Fruit fly (Drosophila melanogaster): ENCODE measurements around the gene msi.

The msi gene

dm6 chr3R:25495753-25496152, 20.2 kb upstream of the msi start:
- TF ChIP-seq CG17801 (GFP tag; optimal IDR thresholded peaks at IDR 0.05; ENCODE audit: partially characterized antibody) = no peak

- TF ChIP-seq CG17801 (GFP tag; optimal IDR thresholded peaks at IDR 0.05; ENCODE audit: partially characterized antibody) = no peak
Observed at dm6 chr3R:25504891-25505290, 11.0 kb upstream of the msi start, which contains the start of gene CG5107. Gene CG5107, plus strand, starts transcription at chr3R:25505191.

dm6 chr3R:25505975-25506374, 9.9 kb upstream of the msi start, which contains the start of gene CG5111:
Gene CG5111, plus strand, starts transcription at chr3R:25506275.
- TF ChIP-seq CG17801 (GFP tag; optimal IDR thresholded peaks at IDR 0.05; ENCODE audit: partially characterized antibody) = no peak

- no peak for TF ChIP-seq CG17801 (GFP tag; optimal IDR thresholded peaks at IDR 0.05; ENCODE audit: partially characterized antibody)
Observed at dm6 chr3R:25512750-25513149, 3.2 kb upstream of the msi start.

DNA sequence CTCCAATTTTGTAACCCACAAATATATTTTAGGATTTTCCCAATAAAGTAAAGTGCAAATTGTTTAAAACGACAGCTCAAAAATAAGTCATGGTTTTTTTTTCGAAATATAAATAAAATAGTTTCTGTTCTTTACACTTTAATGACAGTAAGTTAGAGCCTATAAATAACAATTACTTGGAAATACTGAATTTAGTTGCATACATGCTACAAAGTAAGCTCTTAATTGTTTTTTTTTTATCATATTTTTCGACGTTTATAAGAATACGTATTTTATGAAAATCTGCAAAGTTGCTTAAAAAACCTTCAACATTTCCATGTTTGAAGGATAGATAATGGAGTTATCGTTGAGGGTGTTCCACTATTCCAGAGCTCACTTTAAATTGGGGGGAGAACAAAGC, 1.6 kb downstream of the msi start:
- no peak for TF ChIP-seq CG17801 (GFP tag; optimal IDR thresholded peaks at IDR 0.05; ENCODE audit: partially characterized antibody)

DNA sequence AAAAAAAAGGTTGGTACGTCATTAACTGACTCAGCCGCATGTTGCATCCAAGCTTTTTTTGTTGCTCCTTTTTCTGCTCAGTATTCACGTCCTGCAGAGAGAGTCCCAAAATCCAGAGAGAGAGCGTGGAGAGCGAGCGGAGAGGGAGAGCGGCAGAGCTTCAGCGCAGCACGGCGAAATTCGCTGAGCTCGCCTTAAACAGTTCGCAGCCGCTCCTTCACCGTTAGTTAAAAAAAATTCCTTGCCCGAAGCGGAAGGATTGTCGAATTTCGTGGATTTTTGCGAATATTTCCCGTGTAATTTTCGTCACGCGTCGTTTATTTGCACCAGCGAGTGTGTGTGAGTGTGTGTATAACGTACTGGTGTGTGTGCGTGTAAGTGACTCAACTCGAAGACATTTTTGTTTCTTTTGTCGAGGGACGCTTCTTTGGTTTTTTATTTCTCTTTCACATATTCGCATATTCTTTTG, 2.2 kb downstream of the msi start:
- peak; percentile 79 for TF ChIP-seq CG17801 (GFP tag; optimal IDR thresholded peaks at IDR 0.05; ENCODE audit: partially characterized antibody)

DNA sequence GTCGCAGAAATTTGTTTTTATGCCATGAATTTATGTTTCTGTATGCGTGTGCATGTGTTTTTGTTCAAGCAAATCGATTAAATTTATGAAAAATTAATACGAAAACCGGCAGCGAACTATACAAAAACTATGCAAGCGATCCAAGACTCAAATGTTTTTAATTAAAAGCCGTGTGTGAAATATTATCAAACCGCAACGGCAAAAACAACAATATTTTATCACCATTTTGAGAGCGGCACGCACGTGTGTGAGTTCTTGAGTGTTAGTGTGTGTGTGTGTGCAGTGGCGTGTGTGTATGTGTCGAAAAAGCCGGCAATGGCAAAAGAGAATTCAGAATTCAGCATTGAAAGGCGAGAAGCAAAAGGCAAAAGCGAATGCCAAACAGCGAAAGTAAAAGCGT, 2.7 kb downstream of the msi start:
- no peak for TF ChIP-seq CG17801 (GFP tag; optimal IDR thresholded peaks at IDR 0.05; ENCODE audit: partially characterized antibody)

dm6 chr3R:25519465-25520071, 3.6 kb downstream of the msi start:
- no peak for TF ChIP-seq CG17801 (GFP tag; optimal IDR thresholded peaks at IDR 0.05; ENCODE audit: partially characterized antibody)

DNA sequence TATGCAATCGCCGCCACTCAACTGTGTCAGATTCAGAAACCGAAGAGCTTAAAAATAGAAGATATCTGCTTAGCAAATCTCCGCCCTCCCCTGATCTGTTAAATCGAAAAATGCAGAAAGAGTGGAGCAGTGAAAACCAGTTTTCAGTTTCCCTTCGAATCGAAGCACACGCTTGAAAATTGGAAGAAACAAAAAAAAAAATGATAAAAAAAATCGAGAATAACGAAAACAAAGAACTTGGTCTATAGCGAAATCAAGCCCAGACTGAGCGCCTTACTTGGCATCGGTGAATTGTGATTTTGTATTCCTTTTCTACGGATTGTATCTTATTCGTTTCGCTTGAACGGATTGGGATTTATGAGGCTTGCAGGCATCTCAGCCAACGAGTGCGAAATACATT, 13.4 kb downstream of the msi start:
- TF ChIP-seq CG17801 (GFP tag; optimal IDR thresholded peaks at IDR 0.05; ENCODE audit: partially characterized antibody) = no peak

- no peak for TF ChIP-seq CG17801 (GFP tag; optimal IDR thresholded peaks at IDR 0.05; ENCODE audit: partially characterized antibody)
Observed at dm6 chr3R:25531905-25532387, 16.0 kb downstream of the msi start.

- TF ChIP-seq CG17801 (GFP tag; optimal IDR thresholded peaks at IDR 0.05; ENCODE audit: partially characterized antibody) = no peak
Observed at dm6 chr3R:25532406-25533225, 16.7 kb downstream of the msi start.

DNA sequence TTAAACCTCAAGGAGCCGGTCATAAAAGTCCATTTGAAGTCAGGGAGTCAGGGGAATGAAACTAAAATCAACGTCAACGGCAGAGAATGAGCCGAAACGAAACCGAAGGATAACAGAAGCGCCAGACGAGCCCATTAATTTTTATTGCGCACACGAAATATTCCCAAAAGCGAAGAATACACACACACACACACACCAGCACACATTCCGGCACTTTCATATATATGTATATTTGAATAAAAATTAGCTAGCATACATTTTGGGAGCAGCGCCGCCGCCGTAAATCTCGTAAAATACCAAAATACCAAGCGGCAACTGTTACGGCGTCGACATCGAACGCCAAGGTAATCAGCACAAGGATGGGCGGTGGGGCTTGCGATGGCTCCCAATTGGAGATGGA, 23.2 kb downstream of the msi start:
- TF ChIP-seq CG17801 (GFP tag; optimal IDR thresholded peaks at IDR 0.05; ENCODE audit: partially characterized antibody) = no peak

DNA sequence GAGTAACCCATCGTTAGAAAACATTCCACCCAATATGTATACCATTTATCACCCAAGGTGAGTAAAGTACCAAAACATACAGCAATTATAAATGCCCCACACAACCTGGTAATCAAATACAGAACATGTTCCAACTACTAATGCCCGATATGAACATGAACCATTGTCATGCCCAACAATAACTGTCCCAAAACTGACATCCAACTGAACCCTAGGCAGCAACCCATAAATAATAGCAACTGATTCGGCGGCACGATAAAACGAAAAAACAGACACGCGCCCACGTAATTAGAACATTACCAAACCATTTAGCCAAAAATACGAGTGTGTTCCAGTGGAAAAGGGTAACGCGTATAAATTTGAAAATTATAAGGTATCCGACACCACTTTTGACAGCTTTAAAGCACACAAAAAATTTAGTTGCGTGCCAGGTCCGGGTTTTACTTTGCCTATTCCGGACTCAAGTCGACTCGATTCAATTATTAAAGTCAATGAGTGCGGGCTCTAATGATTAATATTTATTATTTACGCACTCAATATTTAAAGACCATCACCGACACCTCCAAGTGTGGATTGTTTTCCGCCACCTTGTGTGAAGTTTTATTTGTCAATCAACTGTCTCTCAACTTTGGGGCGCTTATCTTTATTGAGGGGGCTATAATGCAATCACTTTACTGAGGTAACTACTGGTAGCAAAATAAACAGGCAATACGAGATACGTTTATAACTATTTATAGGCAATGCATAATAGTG, 27.8 kb downstream of the msi start:
- TF ChIP-seq CG17801 (GFP tag; optimal IDR thresholded peaks at IDR 0.05; ENCODE audit: partially characterized antibody) = no peak

- TF ChIP-seq CG17801 (GFP tag; optimal IDR thresholded peaks at IDR 0.05; ENCODE audit: partially characterized antibody) = no peak
Observed at dm6 chr3R:25549740-25550139, 33.8 kb downstream of the msi start.

DNA sequence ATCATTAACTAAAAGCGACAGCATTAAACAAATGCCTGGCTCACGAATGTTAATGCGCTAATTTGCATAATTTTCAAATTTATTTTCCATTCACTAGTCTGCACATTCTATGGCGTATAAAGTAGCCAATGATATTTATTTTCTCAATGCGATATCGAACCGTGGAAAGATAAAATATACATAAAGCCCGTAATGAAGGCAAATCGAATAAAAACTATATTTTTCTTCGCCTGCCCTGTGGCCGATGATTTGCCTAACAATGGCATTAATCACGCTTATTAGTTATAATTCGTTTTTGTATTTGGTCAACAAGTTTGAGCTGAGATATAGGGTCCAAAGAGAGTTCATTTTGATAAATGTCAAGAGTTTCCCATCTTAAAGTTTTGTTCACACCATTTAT, 34.5 kb downstream of the msi start:
- no peak for TF ChIP-seq CG17801 (GFP tag; optimal IDR thresholded peaks at IDR 0.05; ENCODE audit: partially characterized antibody)
